Fruit fly (Drosophila melanogaster): Measurements from ENCODE around the gene beta4GalT7.

DNA sequence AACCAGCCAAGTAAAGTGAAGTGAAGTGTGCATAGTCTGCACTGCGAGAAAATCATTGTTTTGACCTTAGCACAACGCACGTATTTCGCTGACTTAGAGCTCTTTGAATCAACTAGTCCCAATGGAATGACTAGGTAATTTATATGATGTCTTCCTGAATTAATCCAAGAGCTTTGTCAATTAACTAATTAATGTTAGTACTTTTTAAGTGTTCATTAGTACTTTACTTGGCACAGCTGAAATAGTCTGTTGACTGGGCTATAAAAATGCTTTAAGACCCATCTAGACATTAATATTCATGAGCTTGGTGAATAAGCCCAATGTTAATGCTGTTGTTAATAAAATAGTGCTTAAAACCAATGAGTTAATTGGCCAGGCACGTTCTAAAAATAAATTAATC, 46.9 kb upstream of the beta4GalT7 start:
- TF ChIP-seq Dll (optimal IDR thresholded peaks at IDR 0.05) (no peak), psq (optimal IDR thresholded peaks at IDR 0.05) (no peak), EcR (GFP tag; optimal IDR thresholded peaks at IDR 0.05) (no peak)

Data from whole organism.